Worm (Caenorhabditis elegans) whole organism, young adult: ENCODE results near the gene nas-1.
A peak's percentile ranks its signal among the peaks of the same experiment; 100 is the strongest.
"Not testable (repeated sequence)": the region's sequence is repeated elsewhere in the genome, so short reads cannot be mapped to it uniquely, and the experiment has no call there.

Experiments
- D2030.7 ChIP-seq: fragments of 200-800 bp; sonication (Bioruptor generic); IDR thresholded peaks from 2 replicates; pipeline ENCODE4 v1.3.6; 2022; ENCODE audit warnings: missing genetic modification reagents, missing genetic modification characterization, missing compliant biosample characterization
- F52B5.7 ChIP-seq: sonication (generic microtip); optimal IDR thresholded peaks from 2 replicates; lab custom pipeline; 2016; ENCODE audit warnings: mild to moderate bottlenecking, missing genetic modification characterization, missing compliant biosample characterization
- F55B11.4 ChIP-seq: sonication (generic microtip); optimal IDR thresholded peaks from 2 replicates; lab custom pipeline; 2016; ENCODE audit warnings: missing compliant biosample characterization, missing genetic modification characterization, borderline replicate concordance; ENCODE audit not compliant: insufficient read depth
- F57A8.1 ChIP-seq: fragments of 200-800 bp; sonication (Bioruptor generic); optimal IDR thresholded peaks from 2 replicates; lab custom pipeline; 2018; ENCODE audit warnings: mild to moderate bottlenecking, missing genetic modification characterization, moderate library complexity, missing compliant biosample characterization
- Y56A3A.18 ChIP-seq: fragments of 200-800 bp; sonication (Bioruptor generic); IDR thresholded peaks from 2 replicates; pipeline ENCODE4 v1.3.6; 2022; ENCODE audit warnings: missing genetic modification reagents, missing genetic modification characterization, missing compliant biosample characterization
- ama-1 ChIP-seq, 3 experiments: fragments of 150-350 bp in 1 of 3; sonication (generic microtip) in 2 of 3; optimal IDR thresholded peaks; 2 replicates each; lab custom pipeline; 2014 to 2018; ENCODE audit warnings: missing biosample characterization in 2 of 3, missing genetic modification characterization in 2 of 3, missing genetic modification reagents in 2 of 3
- aptf-3 ChIP-seq: fragments of 200-800 bp; sonication (Bioruptor generic); IDR thresholded peaks from 2 replicates; pipeline ENCODE4 v1.3.6; 2022; ENCODE audit warnings: missing genetic modification characterization, missing compliant biosample characterization
- attf-3 ChIP-seq: fragments of 200-800 bp; sonication (Bioruptor generic); conservative IDR thresholded peaks from 2 replicates; pipeline ENCODE4 v1.3.6; 2022; ENCODE audit warnings: missing genetic modification reagents, missing genetic modification characterization, missing compliant biosample characterization
- attf-6 ChIP-seq: fragments of 200-800 bp; sonication (Bioruptor generic); IDR thresholded peaks from 2 replicates; pipeline ENCODE4 v1.3.6; 2022; ENCODE audit warnings: missing genetic modification reagents, missing genetic modification characterization, missing compliant biosample characterization
- bed-1 ChIP-seq: fragments of 200-800 bp; sonication (Bioruptor generic); IDR thresholded peaks from 2 replicates; pipeline ENCODE4 v1.3.6; 2022; ENCODE audit warnings: missing genetic modification reagents, missing genetic modification characterization, missing compliant biosample characterization
- ccch-3 ChIP-seq: fragments of 200-800 bp; sonication (Bioruptor generic); optimal IDR thresholded peaks from 2 replicates; lab custom pipeline; 2018; ENCODE audit warnings: mild to moderate bottlenecking, missing genetic modification characterization, missing compliant biosample characterization
- cebp-1 ChIP-seq, 2 experiments: fragments of 200-800 bp in 1 of 2; sonication (Bioruptor generic) in 1 of 2; sonication (generic microtip) in 1 of 2; IDR thresholded peaks in 1 of 2; optimal IDR thresholded peaks in 1 of 2; 2 replicates each; pipeline versions ENCODE4 v1.3.6 to Lab custom; 2017 to 2022; ENCODE audit warnings: missing compliant biosample characterization in 2 of 2, missing genetic modification characterization in 2 of 2, mild to moderate bottlenecking in 1 of 2, missing genetic modification reagents in 1 of 2, moderate library complexity in 1 of 2
- cebp-2 ChIP-seq: fragments of 200-800 bp; sonication (Bioruptor generic); IDR thresholded peaks from 2 replicates; pipeline ENCODE4 v1.3.6; 2022; ENCODE audit warnings: missing genetic modification characterization, missing compliant biosample characterization
- ceh-27 ChIP-seq: fragments of 200-800 bp; sonication (Bioruptor generic); optimal IDR thresholded peaks from 2 replicates; lab custom pipeline; 2018; ENCODE audit warnings: mild to moderate bottlenecking, missing genetic modification characterization, moderate library complexity, missing compliant biosample characterization
- ceh-58 ChIP-seq: fragments of 200-800 bp; sonication (Bioruptor generic); IDR thresholded peaks from 2 replicates; pipeline ENCODE4 v1.3.6; 2022; ENCODE audit warnings: missing genetic modification characterization, missing compliant biosample characterization
- ceh-79 ChIP-seq: sonication (generic microtip); optimal IDR thresholded peaks from 2 replicates; lab custom pipeline; 2017; ENCODE audit warnings: mild to moderate bottlenecking, missing genetic modification characterization, missing compliant biosample characterization
- die-1 ChIP-seq: sonication (generic microtip); optimal IDR thresholded peaks from 2 replicates; lab custom pipeline; 2016; ENCODE audit warnings: missing genotype, mild to moderate bottlenecking, missing genetic modification characterization, missing compliant biosample characterization
- dpff-1 ChIP-seq: sonication (generic microtip); optimal IDR thresholded peaks from 2 replicates; lab custom pipeline; 2017; ENCODE audit warnings: mild to moderate bottlenecking, missing genetic modification characterization, missing compliant biosample characterization
- dpl-1 ChIP-seq: fragments of 150-350 bp; optimal IDR thresholded peaks from 2 replicates; lab custom pipeline; 2014; ENCODE audit warnings: missing biosample characterization, missing genetic modification reagents, missing genetic modification characterization
- egl-18 ChIP-seq: fragments of 200-800 bp; sonication (Bioruptor generic); IDR thresholded peaks from 2 replicates; pipeline ENCODE4 v1.3.6; 2022; ENCODE audit warnings: missing genetic modification reagents, missing genetic modification characterization, missing compliant biosample characterization
- egl-44 ChIP-seq: fragments of 200-800 bp; sonication (Bioruptor generic); IDR thresholded peaks from 2 replicates; pipeline ENCODE4 v1.3.6; 2022; ENCODE audit warnings: missing genetic modification reagents, missing genetic modification characterization, missing compliant biosample characterization
- egrh-3 ChIP-seq: fragments of 200-800 bp; sonication (Bioruptor generic); IDR thresholded peaks from 2 replicates; pipeline ENCODE4 v1.3.6; 2022; ENCODE audit warnings: missing genetic modification reagents, missing genetic modification characterization, missing compliant biosample characterization
- hlh-12 ChIP-seq: sonication (generic microtip); optimal IDR thresholded peaks from 2 replicates; lab custom pipeline; 2016; ENCODE audit warnings: missing genetic modification characterization, missing compliant biosample characterization
- hmg-20 ChIP-seq: fragments of 200-800 bp; sonication (Bioruptor generic); IDR thresholded peaks from 2 replicates; pipeline ENCODE4 v1.3.6; 2022; ENCODE audit warnings: missing genetic modification reagents, missing genetic modification characterization, missing compliant biosample characterization
- let-607 ChIP-seq, 2 experiments: fragments of 200-800 bp in 1 of 2; sonication (Bioruptor generic) in 1 of 2; sonication (generic microtip) in 1 of 2; optimal IDR thresholded peaks; 2 replicates each; lab custom pipeline; 2016 to 2018; ENCODE audit warnings: mild to moderate bottlenecking in 2 of 2, missing compliant biosample characterization in 2 of 2, missing genetic modification characterization in 2 of 2, moderate library complexity in 2 of 2, missing genotype in 1 of 2
- lin-26 ChIP-seq: fragments of 200-800 bp; sonication (Bioruptor generic); IDR thresholded peaks from 2 replicates; pipeline ENCODE4 v1.3.6; 2022; ENCODE audit warnings: missing genetic modification reagents, missing genetic modification characterization, missing compliant biosample characterization
- lin-40 ChIP-seq: sonication (generic microtip); optimal IDR thresholded peaks from 2 replicates; lab custom pipeline; 2016; ENCODE audit warnings: missing genetic modification characterization, mild to moderate bottlenecking, missing compliant biosample characterization, missing genotype, missing genetic modification reagents
- madf-10 ChIP-seq: sonication (generic microtip); optimal IDR thresholded peaks from 2 replicates; lab custom pipeline; 2016; ENCODE audit warnings: mild to moderate bottlenecking, missing genetic modification characterization, missing compliant biosample characterization
- madf-8 ChIP-seq: fragments of 200-800 bp; sonication (Bioruptor generic); conservative IDR thresholded peaks from 2 replicates; pipeline ENCODE4 v1.3.6; 2022; ENCODE audit warnings: missing genetic modification reagents, missing genetic modification characterization, missing compliant biosample characterization
- mes-4 ChIP-seq: sonication (generic microtip); optimal IDR thresholded peaks from 2 replicates; lab custom pipeline; 2016; ENCODE audit warnings: missing genotype, missing genetic modification characterization, missing compliant biosample characterization
- nfya-1 ChIP-seq: sonication (generic microtip); optimal IDR thresholded peaks from 2 replicates; lab custom pipeline; 2017; ENCODE audit warnings: antibody characterized with exemption, missing compliant biosample characterization, missing genetic modification characterization, borderline replicate concordance; ENCODE audit not compliant: insufficient read depth
- nhr-90 ChIP-seq: sonication (generic microtip); optimal IDR thresholded peaks from 2 replicates; lab custom pipeline; 2016; ENCODE audit warnings: missing genotype, mild to moderate bottlenecking, missing genetic modification characterization, missing compliant biosample characterization
- snpc-1.1 ChIP-seq: sonication (generic microtip); optimal IDR thresholded peaks from 2 replicates; lab custom pipeline; 2017; ENCODE audit warnings: missing genetic modification characterization, mild to moderate bottlenecking, missing compliant biosample characterization, antibody characterized with exemption, moderate library complexity, missing genotype, missing genetic modification reagents; ENCODE audit not compliant: insufficient read depth
- snpc-1.3 ChIP-seq: sonication (generic microtip); optimal IDR thresholded peaks from 2 replicates; lab custom pipeline; 2017; ENCODE audit warnings: missing genetic modification characterization, mild to moderate bottlenecking, missing compliant biosample characterization, antibody characterized with exemption, moderate library complexity, missing genotype, missing genetic modification reagents; ENCODE audit not compliant: insufficient read depth
- sptf-2 ChIP-seq: fragments of 200-800 bp; sonication (Bioruptor generic); optimal IDR thresholded peaks from 2 replicates; lab custom pipeline; 2018; ENCODE audit warnings: mild to moderate bottlenecking, missing genetic modification characterization, missing compliant biosample characterization
- zim-3 ChIP-seq: sonication (generic microtip); optimal IDR thresholded peaks from 2 replicates; lab custom pipeline; 2017; ENCODE audit warnings: mild to moderate bottlenecking, missing genetic modification characterization, moderate library complexity, missing compliant biosample characterization
- ztf-18 ChIP-seq: sonication (generic microtip); optimal IDR thresholded peaks from 2 replicates; lab custom pipeline; 2016; ENCODE audit warnings: missing genotype, mild to moderate bottlenecking, missing genetic modification characterization, missing compliant biosample characterization

Gene nas-1

DNA sequence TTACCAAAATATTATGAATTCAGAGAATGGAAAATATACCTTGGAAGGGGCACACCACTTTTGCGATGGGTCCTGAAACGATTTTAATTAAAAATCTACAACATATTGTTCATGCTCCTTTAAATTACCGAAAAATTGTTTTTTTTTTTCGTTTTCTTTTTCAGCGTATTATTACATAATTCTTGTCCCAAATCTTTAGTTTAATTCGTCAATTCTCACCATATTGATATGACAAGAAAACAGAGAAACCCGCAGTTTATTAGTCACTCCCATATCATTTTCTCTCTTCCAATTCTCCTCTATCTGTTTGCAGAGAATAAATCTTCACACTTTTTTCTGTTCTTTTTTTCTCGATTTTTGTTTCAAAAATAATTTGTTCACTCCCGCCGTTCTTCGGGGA lies 10.3 kb upstream of the nas-1 start, which contains the start of gene F11F1.1:
TSS of gene F11F1.1 (plus strand) at position 301 of the 400 bp plus-strand sequence.
- TF ChIP-seq egl-44 (GFP tag; lab: Robert Waterston, UW), result no peak
- no peak for TF ChIP-seq dpff-1
- TF ChIP-seq die-1 (tag; lab: Kevin White, UChicago), result no peak

DNA sequence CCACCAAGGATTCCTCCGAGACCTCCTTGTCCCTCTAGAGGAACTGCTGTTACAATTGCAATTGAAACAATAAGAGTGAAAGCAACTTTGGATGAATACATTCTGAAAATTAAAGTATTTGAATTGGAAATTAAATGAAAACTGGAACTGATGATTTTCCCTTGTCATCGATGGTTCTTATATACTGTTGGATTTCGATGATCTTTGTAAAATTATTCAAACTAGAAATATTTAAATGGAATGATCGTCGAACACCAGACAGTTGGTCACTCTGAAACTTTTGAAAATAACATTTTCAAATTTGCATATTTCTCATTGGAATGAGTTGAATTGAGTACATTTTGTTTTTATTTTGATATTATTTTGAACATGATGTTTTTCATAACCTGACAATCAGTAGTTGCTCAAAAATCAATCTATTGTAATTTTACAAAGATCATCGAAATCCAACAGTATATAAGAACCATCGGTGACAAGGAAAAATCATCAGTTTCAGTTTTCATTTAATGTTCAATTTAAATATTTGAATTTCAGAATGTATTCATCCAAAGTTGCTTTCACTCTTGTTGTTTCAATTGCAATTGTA lies 3.8 kb upstream of the nas-1 start, which contains the start of the genes srlf-9 and srlf-10:
TSS of gene srlf-9 (minus strand) at position 101 of the 586 bp plus-strand sequence.
TSS of gene srlf-10 (plus strand) at position 536 of the 586 bp plus-strand sequence.
- TF ChIP-seq Y56A3A.18 (GFP tag; lab: Robert Waterston, UW); snpc-1.1 (tag; lab: Kevin White, UChicago); aptf-3 (GFP tag; lab: Robert Waterston, UW): not testable (repeated sequence)
- TF ChIP-seq, all 124 proteins: peak for 0; not testable (repeated sequence) for 124

DNA sequence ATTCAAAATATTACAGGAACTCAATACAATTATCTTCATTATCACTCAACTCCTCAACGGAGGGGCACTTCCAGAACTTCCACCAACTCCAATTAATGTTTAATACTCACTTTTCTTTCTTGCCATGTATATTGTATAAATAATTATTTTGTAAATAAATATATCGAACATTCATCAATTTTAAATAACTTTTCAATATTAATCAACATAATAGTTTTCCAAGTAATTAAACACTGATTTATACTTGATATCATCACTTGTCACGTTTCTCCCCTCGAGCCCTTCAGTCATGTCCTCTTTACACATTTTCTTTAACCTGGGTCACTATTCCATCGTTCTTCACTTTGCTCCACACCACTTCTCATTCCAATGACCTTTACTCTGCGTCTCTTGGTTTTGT lies 2.7 kb upstream of the nas-1 start, which contains the start of gene mig-18:
TSS of gene mig-18 (plus strand) at position 301 of the 400 bp plus-strand sequence.
- TF ChIP-seq attf-3 (GFP tag; lab: Robert Waterston, UW), result no peak

DNA sequence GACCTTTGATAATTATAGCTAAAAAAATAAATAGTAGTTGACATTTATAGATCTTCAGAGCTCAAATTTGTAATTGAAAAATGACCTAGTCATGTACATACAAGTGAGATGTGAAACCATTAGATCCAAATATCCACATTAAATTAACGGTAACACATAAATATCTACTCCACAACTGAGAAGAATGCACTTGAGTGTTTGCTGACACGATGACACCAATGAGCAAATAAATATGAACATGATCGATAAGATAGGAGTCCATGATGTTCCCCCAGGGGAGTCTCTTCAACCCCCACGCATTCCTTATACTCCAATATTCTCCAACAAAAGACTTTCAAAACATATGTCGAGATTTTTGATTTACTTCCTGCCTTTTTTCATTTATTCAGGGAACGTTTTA lies 1.2 kb upstream of the nas-1 start, which contains the start of gene ttr-52:
TSS of gene ttr-52 (plus strand) at position 301 of the 400 bp plus-strand sequence.
- no peak for TF ChIP-seq bed-1
- no peak for TF ChIP-seq mes-4 (tag; lab: Kevin White, UChicago)
- no peak for TF ChIP-seq egrh-3
- no peak for TF ChIP-seq nhr-90 (tag; lab: Kevin White, UChicago)
- no peak for TF ChIP-seq attf-3 (GFP tag; lab: Robert Waterston, UW)
- no peak for TF ChIP-seq egl-18 (GFP tag; lab: Robert Waterston, UW)
- TF ChIP-seq lin-40 (tag; lab: Kevin White, UChicago), result no peak
- no peak for TF ChIP-seq nfya-1 (tag; lab: Kevin White, UChicago)
- no peak for TF ChIP-seq lin-26 (GFP tag; lab: Robert Waterston, UW)
- no peak for TF ChIP-seq hmg-20 (GFP tag; lab: Robert Waterston, UW)

DNA sequence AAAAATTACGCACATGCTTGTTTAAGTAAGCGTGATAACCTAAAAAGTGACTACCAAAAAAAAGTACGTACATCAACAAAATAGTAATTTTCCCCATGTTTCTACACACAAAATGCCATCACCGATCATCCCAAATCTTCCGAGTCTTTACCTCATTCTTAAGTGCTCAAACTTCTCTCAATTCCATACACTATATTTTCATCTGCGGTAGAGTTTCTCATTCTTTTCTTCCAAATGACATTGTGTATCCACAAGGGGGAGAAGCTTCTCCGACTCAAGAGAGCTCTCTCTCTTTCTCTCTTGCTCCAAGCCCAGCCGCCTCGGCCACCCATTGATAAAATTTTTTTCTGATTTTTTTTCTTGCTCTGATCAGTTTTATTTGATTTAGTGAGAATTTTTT lies 3.9 kb downstream of the nas-1 start, which contains the start of gene myo-6:
TSS of gene myo-6 (plus strand) at position 301 of the 400 bp plus-strand sequence.
- TF ChIP-seq ceh-79 (tag; lab: Kevin White, UChicago) (no peak), ztf-18 (tag; lab: Kevin White, UChicago) (no peak), ama-1 (optimal IDR thresholded peaks at IDR 0.05; lab: Kevin White, UChicago) (no peak), ama-1 (GFP tag; optimal IDR thresholded peaks at IDR 0.05; lab: Kevin White, UChicago) (no peak), madf-8 (GFP tag; lab: Robert Waterston, UW) (no peak), F57A8.1 (GFP tag; lab: Kevin White, UChicago) (no peak), ceh-27 (GFP tag; lab: Kevin White, UChicago) (no peak), F55B11.4 (tag; lab: Kevin White, UChicago) (no peak), F52B5.7 (tag; lab: Kevin White, UChicago) (no peak), cebp-2 (GFP tag; lab: Robert Waterston, UW) (no peak), zim-3 (tag; lab: Kevin White, UChicago) (no peak), hlh-12 (no peak)

DNA sequence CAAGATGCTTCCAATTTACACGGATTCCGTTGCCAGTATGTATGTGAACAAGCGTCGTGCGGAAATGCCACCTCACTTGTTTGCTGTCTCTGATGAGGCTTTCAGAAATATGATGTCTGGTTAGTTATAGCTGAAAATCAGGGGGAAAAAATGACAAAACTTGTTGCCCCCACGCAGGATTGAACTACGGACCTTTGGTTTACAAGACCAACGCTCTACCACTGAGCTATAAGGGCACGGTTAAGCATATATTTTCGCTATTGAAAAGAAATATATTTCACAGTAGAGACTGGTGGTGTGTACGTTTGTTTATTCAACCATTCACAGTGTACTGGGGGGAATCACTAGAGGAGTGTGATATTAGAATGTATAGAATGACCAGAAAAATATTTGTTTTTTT lies 5.6 kb downstream of the nas-1 start:
- TF ChIP-seq dpl-1 (GFP tag; lab: Kevin White, UChicago) (no peak), D2030.7 (peak; percentile 64), ceh-58 (GFP tag; lab: Robert Waterston, UW) (no peak), snpc-1.3 (tag; lab: Kevin White, UChicago) (peak; percentile 55), attf-6 (GFP tag; lab: Robert Waterston, UW) (no peak), ccch-3 (no peak), let-607 (tag; optimal IDR thresholded peaks at IDR 0.05; lab: Kevin White, UChicago) (no peak), nhr-90 (tag; lab: Kevin White, UChicago) (peak; percentile 57), madf-10 (tag; lab: Kevin White, UChicago) (peak; percentile 9), Y56A3A.18 (GFP tag; lab: Robert Waterston, UW) (no peak), cebp-1 (GFP tag; IDR thresholded peaks at IDR 0.05; lab: Robert Waterston, UW) (no peak), cebp-1 (tag; optimal IDR thresholded peaks at IDR 0.05; lab: Kevin White, UChicago) (no peak), sptf-2 (GFP tag; lab: Kevin White, UChicago) (no peak)
